Worm (Caenorhabditis elegans) whole organism, L1 larva: ENCODE data around the gene clc-17.

Source experiments
- C16A3.4 ChIP-seq: fragments of 150-350 bp; optimal IDR thresholded peaks from 2 replicates; lab custom pipeline; 2014; ENCODE audit warnings: missing biosample characterization, missing genetic modification characterization
- F16B12.6 ChIP-seq: fragments of 150-350 bp; optimal IDR thresholded peaks from 2 replicates; lab custom pipeline; 2014; ENCODE audit warnings: missing biosample characterization, missing genetic modification characterization
- aha-1 ChIP-seq: fragments of 150-350 bp; optimal IDR thresholded peaks from 2 replicates; lab custom pipeline; 2014; ENCODE audit warnings: missing biosample characterization, missing genetic modification characterization
- aly-2 ChIP-seq: fragments of 150-350 bp; optimal IDR thresholded peaks from 2 replicates; lab custom pipeline; 2014; ENCODE audit warnings: missing biosample characterization, missing genetic modification characterization
- blmp-1 ChIP-seq: fragments of 150-350 bp; optimal IDR thresholded peaks from 2 replicates; lab custom pipeline; 2014; ENCODE audit warnings: missing biosample characterization, missing genetic modification characterization
- ceh-8 ChIP-seq: fragments of 200-800 bp; sonication (Bioruptor generic); optimal IDR thresholded peaks from 2 replicates; lab custom pipeline; 2018; ENCODE audit warnings: mild to moderate bottlenecking, missing genetic modification characterization, moderate library complexity, missing compliant biosample characterization
- ceh-82 ChIP-seq, 3 experiments: fragments of 150-350 bp in 1 of 3; sonication (generic microtip) in 2 of 3; optimal IDR thresholded peaks; 2 replicates each; lab custom pipeline; 2014 to 2017; ENCODE audit warnings: missing biosample characterization in 3 of 3, missing genetic modification characterization in 3 of 3
- ceh-88 ChIP-seq: fragments of 200-800 bp; sonication (Bioruptor generic); IDR thresholded peaks from 2 replicates; pipeline ENCODE4 v1.3.6; 2022; ENCODE audit warnings: missing genetic modification characterization, missing compliant biosample characterization
- efl-3 ChIP-seq: fragments of 200-800 bp; sonication (Bioruptor generic); optimal IDR thresholded peaks from 2 replicates; lab custom pipeline; 2018; ENCODE audit warnings: mild to moderate bottlenecking, missing genetic modification characterization, missing compliant biosample characterization
- elt-2 ChIP-seq: sonication (generic microtip); optimal IDR thresholded peaks from 2 replicates; lab custom pipeline; 2016; ENCODE audit warnings: missing genetic modification characterization, mild to moderate bottlenecking, inconsistent platforms, missing compliant biosample characterization, missing genetic modification reagents
- elt-3 ChIP-seq, 6 experiments: fragments of 150-350 bp in 1 of 6; sonication (generic microtip); optimal IDR thresholded peaks; 2 replicates each; lab custom pipeline; 2017 to 2018; ENCODE audit warnings: missing biosample characterization in 6 of 6, missing genetic modification characterization in 6 of 6, inconsistent platforms in 1 of 6
- ets-5 ChIP-seq: fragments of 200-800 bp; sonication (Bioruptor generic); IDR thresholded peaks from 2 replicates; pipeline ENCODE4 v1.3.6; 2022; ENCODE audit warnings: missing genetic modification characterization, missing compliant biosample characterization
- fkh-8 ChIP-seq: sonication (generic microtip); optimal IDR thresholded peaks from 2 replicates; lab custom pipeline; 2016; ENCODE audit warnings: mild to moderate bottlenecking, missing genetic modification characterization, missing compliant biosample characterization
- fos-1 ChIP-seq: fragments of 150-350 bp; optimal IDR thresholded peaks from 2 replicates; lab custom pipeline; 2014; ENCODE audit warnings: missing biosample characterization, missing genetic modification characterization
- hlh-17 ChIP-seq: fragments of 200-800 bp; sonication (Bioruptor generic); optimal IDR thresholded peaks from 2 replicates; lab custom pipeline; 2018; ENCODE audit warnings: missing genetic modification characterization, mild to moderate bottlenecking, missing compliant biosample characterization, moderate library complexity, borderline replicate concordance
- hpl-2 ChIP-seq: fragments of 150-350 bp; optimal IDR thresholded peaks from 2 replicates; lab custom pipeline; 2014; ENCODE audit warnings: missing biosample characterization, missing genetic modification reagents, missing genetic modification characterization
- irx-1 ChIP-seq: sonication (generic microtip); optimal IDR thresholded peaks from 2 replicates; lab custom pipeline; 2016; ENCODE audit warnings: missing genetic modification characterization, missing compliant biosample characterization
- isw-1 ChIP-seq: fragments of 200-800 bp; sonication (Bioruptor generic); IDR thresholded peaks from 2 replicates; pipeline ENCODE4 v1.3.6; 2022; ENCODE audit warnings: missing genetic modification characterization, missing compliant biosample characterization
- jun-1 ChIP-seq: fragments of 150-350 bp; optimal IDR thresholded peaks from 2 replicates; lab custom pipeline; 2014; ENCODE audit warnings: missing biosample characterization, missing genetic modification reagents, missing genetic modification characterization
- lin-14 ChIP-seq: fragments of 200-800 bp; sonication (Bioruptor generic); optimal IDR thresholded peaks from 2 replicates; lab custom pipeline; 2018; ENCODE audit warnings: mild to moderate bottlenecking, missing genetic modification characterization, moderate library complexity, missing compliant biosample characterization
- lin-15B ChIP-seq: fragments of 150-350 bp; sonication (generic microtip); optimal IDR thresholded peaks from 3 replicates; lab custom pipeline; 2014; ENCODE audit warnings: missing biosample characterization, missing genetic modification characterization
- lin-35 ChIP-seq, 2 experiments: fragments of 150-350 bp; optimal IDR thresholded peaks; 2 replicates each; lab custom pipeline; 2014; ENCODE audit warnings: missing biosample characterization in 2 of 2, missing genetic modification characterization in 2 of 2, missing genetic modification reagents in 2 of 2
- lin-39 ChIP-seq: fragments of 150-350 bp; optimal IDR thresholded peaks from 2 replicates; lab custom pipeline; 2014; ENCODE audit warnings: missing biosample characterization, missing genetic modification reagents, missing genetic modification characterization
- lir-3 ChIP-seq: sonication (generic microtip); optimal IDR thresholded peaks from 2 replicates; lab custom pipeline; 2016; ENCODE audit warnings: mild to moderate bottlenecking, missing genetic modification characterization, moderate library complexity, missing compliant biosample characterization; ENCODE audit not compliant: poor library complexity
- lsy-2 ChIP-seq, 2 experiments: fragments of 150-350 bp; optimal IDR thresholded peaks; 2 replicates each; lab custom pipeline; 2014; ENCODE audit warnings: missing biosample characterization in 2 of 2, missing genetic modification characterization in 2 of 2
- mab-9 ChIP-seq: fragments of 200-800 bp; sonication (Bioruptor generic); IDR thresholded peaks from 2 replicates; pipeline ENCODE4 v1.3.6; 2022; ENCODE audit warnings: missing genetic modification reagents, missing genetic modification characterization, missing compliant biosample characterization
- mef-2 ChIP-seq: fragments of 150-350 bp; optimal IDR thresholded peaks from 2 replicates; lab custom pipeline; 2014; ENCODE audit warnings: missing biosample characterization, missing genetic modification characterization
- nhr-11 ChIP-seq: fragments of 150-350 bp; optimal IDR thresholded peaks from 2 replicates; lab custom pipeline; 2014; ENCODE audit warnings: missing biosample characterization, missing genetic modification characterization
- nhr-12 ChIP-seq: sonication (generic microtip); optimal IDR thresholded peaks from 2 replicates; lab custom pipeline; 2017; ENCODE audit warnings: missing biosample characterization, missing genetic modification characterization
- nhr-237 ChIP-seq: fragments of 150-350 bp; optimal IDR thresholded peaks from 2 replicates; lab custom pipeline; 2014; ENCODE audit warnings: missing biosample characterization, missing genetic modification characterization
- nhr-71 ChIP-seq: sonication (generic microtip); optimal IDR thresholded peaks from 2 replicates; lab custom pipeline; 2016; ENCODE audit warnings: mild to moderate bottlenecking, missing genetic modification characterization, moderate library complexity, missing compliant biosample characterization
- nhr-77 ChIP-seq: fragments of 150-350 bp; optimal IDR thresholded peaks from 2 replicates; lab custom pipeline; 2014; ENCODE audit warnings: missing biosample characterization, missing genetic modification characterization
- nhr-84 ChIP-seq: sonication (generic microtip); optimal IDR thresholded peaks from 2 replicates; lab custom pipeline; 2017; ENCODE audit warnings: missing biosample characterization, missing genetic modification characterization
- nhr-85 ChIP-seq: sonication (generic microtip); peaks from one replicate; lab custom pipeline; 2016; ENCODE audit warnings: missing genetic modification characterization, inconsistent platforms, missing compliant biosample characterization
- nhr-90 ChIP-seq: sonication (generic microtip); optimal IDR thresholded peaks from 2 replicates; lab custom pipeline; 2016; ENCODE audit warnings: mild to moderate bottlenecking, missing genetic modification characterization, missing compliant biosample characterization; ENCODE audit not compliant: poor library complexity
- pag-3 ChIP-seq: sonication (generic microtip); optimal IDR thresholded peaks from 2 replicates; lab custom pipeline; 2017; ENCODE audit warnings: missing genetic modification characterization, mild to moderate bottlenecking, missing compliant biosample characterization, antibody characterized with exemption, borderline replicate concordance; ENCODE audit not compliant: insufficient read depth
- pax-3 ChIP-seq: fragments of 200-800 bp; sonication (Bioruptor generic); optimal IDR thresholded peaks from 2 replicates; lab custom pipeline; 2018; ENCODE audit warnings: mild to moderate bottlenecking, missing genetic modification characterization, moderate library complexity, missing compliant biosample characterization
- pqm-1 ChIP-seq: sonication (generic microtip); optimal IDR thresholded peaks from 3 replicates; lab custom pipeline; 2017; ENCODE audit warnings: missing biosample characterization, missing genetic modification characterization
- rnt-1 ChIP-seq: sonication (generic microtip); optimal IDR thresholded peaks from 2 replicates; lab custom pipeline; 2016; ENCODE audit warnings: mild to moderate bottlenecking, missing genetic modification characterization, moderate library complexity, missing compliant biosample characterization
- skn-1 ChIP-seq: fragments of 150-350 bp; optimal IDR thresholded peaks from 2 replicates; lab custom pipeline; 2014; ENCODE audit warnings: missing biosample characterization, missing genetic modification characterization
- snpc-4 ChIP-seq: fragments of 150-350 bp; optimal IDR thresholded peaks from 2 replicates; lab custom pipeline; 2014; ENCODE audit warnings: missing biosample characterization, missing genetic modification characterization
- snu-23 ChIP-seq: sonication (generic microtip); optimal IDR thresholded peaks from 2 replicates; lab custom pipeline; 2016; ENCODE audit warnings: missing genetic modification characterization, missing compliant biosample characterization
- tbx-2 ChIP-seq: sonication (generic microtip); optimal IDR thresholded peaks from 2 replicates; lab custom pipeline; 2016; ENCODE audit warnings: missing genetic modification characterization, missing compliant biosample characterization
- tlp-1 ChIP-seq: fragments of 150-350 bp; optimal IDR thresholded peaks from 2 replicates; lab custom pipeline; 2014; ENCODE audit warnings: missing biosample characterization, missing genetic modification characterization
- unc-130 ChIP-seq: fragments of 150-350 bp; optimal IDR thresholded peaks from 2 replicates; lab custom pipeline; 2017; ENCODE audit warnings: missing biosample characterization, missing genetic modification characterization, inconsistent platforms
- unc-30 ChIP-seq: sonication (generic microtip); optimal IDR thresholded peaks from 2 replicates; lab custom pipeline; 2017; ENCODE audit warnings: missing biosample characterization, missing genetic modification characterization
- zag-1 ChIP-seq: fragments of 150-350 bp; optimal IDR thresholded peaks from 2 replicates; lab custom pipeline; 2014; ENCODE audit warnings: missing biosample characterization, missing genetic modification characterization

Gene clc-17

DNA sequence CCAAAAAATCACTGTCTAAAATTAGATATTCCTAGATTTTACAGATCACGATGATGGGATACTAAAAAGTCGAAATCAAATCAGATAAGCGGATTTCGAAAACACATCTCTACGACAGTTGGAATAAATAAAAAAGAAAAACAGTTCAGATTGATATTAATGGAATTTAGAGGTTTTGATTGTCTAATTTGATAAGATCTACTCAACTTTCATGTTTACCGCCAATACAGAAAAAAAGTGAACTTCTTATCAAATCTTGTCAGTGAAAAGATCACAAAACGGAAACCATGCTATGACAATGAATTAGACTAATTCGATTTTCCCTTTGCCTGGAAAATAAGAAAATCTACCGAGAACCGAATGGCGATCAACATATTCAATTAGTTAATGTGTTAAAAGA, 19.1 kb downstream of the clc-17 start:
- no peak for TF ChIP-seq hpl-2
- TF ChIP-seq elt-3 (tag; optimal IDR thresholded peaks at IDR 0.05; lab: Kevin White, UChicago), result peak in 2 of 6 experiments; percentile 15 to 84
- no peak for TF ChIP-seq nhr-90 (tag; lab: Kevin White, UChicago)
- no peak for TF ChIP-seq skn-1 (tag; lab: Kevin White, UChicago)
- TF ChIP-seq elt-2, result no peak
- TF ChIP-seq tlp-1, result no peak
- no peak for TF ChIP-seq nhr-237 (tag; lab: Kevin White, UChicago)
- peak; percentile 27 for TF ChIP-seq lin-14 (GFP tag; lab: Kevin White, UChicago)
- peak; percentile 66 for TF ChIP-seq nhr-85 (tag; lab: Kevin White, UChicago)
- no peak for TF ChIP-seq jun-1 (tag; lab: Kevin White, UChicago)
- no peak for TF ChIP-seq nhr-84 (tag; lab: Kevin White, UChicago)
- no peak for TF ChIP-seq pqm-1 (tag; lab: Kevin White, UChicago)
- TF ChIP-seq rnt-1, result no peak
- no peak for TF ChIP-seq aha-1 (tag; lab: Kevin White, UChicago)
- peak; percentile 72 for TF ChIP-seq blmp-1 (tag; lab: Kevin White, UChicago)
- TF ChIP-seq F16B12.6 (tag; lab: Kevin White, UChicago), result no peak
- TF ChIP-seq C16A3.4 (tag; lab: Kevin White, UChicago), result no peak
- TF ChIP-seq lin-35 (GFP tag; optimal IDR thresholded peaks at IDR 0.05; lab: Kevin White, UChicago), result no peak

DNA sequence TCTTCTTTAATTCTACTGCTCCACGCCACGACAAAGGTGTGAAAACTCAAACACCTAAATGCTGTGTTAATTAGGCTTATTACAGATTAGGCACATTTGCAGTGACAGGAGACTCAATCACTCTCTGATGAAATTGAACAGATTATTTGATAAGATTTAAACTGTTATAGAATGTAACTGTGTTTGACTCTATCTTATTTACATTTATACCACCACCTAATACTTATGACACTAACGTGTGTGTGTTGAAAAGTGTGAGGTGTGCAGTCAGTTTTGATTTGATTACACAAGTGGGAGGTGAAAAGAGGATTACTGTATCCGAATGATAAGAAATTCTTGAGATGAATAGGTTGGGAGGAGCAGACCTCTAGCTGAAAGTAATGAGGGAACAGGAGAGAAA, 25.1 kb downstream of the clc-17 start:
- TF ChIP-seq efl-3 (GFP tag; lab: Kevin White, UChicago), result no peak
- TF ChIP-seq hlh-17, result no peak
- TF ChIP-seq ceh-8 (GFP tag; lab: Kevin White, UChicago), result no peak
- TF ChIP-seq nhr-71 (tag; lab: Kevin White, UChicago), result no peak
- TF ChIP-seq fkh-8 (tag; lab: Kevin White, UChicago), result no peak
- no peak for TF ChIP-seq nhr-11 (tag; lab: Kevin White, UChicago)
- TF ChIP-seq lsy-2 (tag; optimal IDR thresholded peaks at IDR 0.05; lab: Kevin White, UChicago), result peak in 1 of 2 experiments; percentile 5
- no peak for TF ChIP-seq blmp-1 (tag; lab: Kevin White, UChicago)
- no peak for TF ChIP-seq ets-5
- no peak for TF ChIP-seq unc-30 (tag; lab: Kevin White, UChicago)
- no peak for TF ChIP-seq tbx-2 (tag; lab: Kevin White, UChicago)
- no peak for TF ChIP-seq pax-3 (tag; lab: Kevin White, UChicago)
- TF ChIP-seq elt-2, result peak; percentile 77
- TF ChIP-seq isw-1 (GFP tag; lab: Robert Waterston, UW), result no peak
- TF ChIP-seq ceh-88 (GFP tag; lab: Robert Waterston, UW), result no peak
- no peak for TF ChIP-seq aha-1 (tag; lab: Kevin White, UChicago)

DNA sequence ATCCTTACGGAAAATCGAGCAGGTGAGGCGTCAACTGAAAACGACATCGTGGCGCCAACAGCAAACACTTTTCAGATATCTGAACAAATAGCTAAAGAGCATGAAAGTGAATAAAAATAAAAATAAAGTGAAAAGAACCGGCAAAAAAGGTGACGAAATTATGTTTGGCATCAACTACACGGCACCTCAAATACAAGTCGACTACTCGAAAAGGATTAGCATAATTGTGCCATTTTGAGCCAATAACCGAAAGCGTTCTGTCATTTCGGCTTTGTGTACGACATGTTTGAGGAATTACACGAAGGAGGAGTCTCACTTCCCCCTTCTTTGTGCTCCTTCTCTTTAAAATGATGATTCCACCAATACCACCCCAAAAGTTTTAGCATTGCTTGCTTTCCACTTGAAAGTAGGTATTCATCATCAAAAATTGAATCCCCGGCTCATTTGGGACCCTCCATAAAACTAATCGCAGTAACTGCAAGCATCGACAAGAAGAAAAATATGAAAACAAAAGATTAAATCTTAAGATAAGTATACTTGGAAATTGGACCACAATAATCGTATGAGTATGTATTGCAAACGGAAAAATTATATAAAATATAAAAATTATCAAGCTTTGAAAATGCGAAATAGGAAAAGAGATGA, 27.7 kb downstream of the clc-17 start:
- TF ChIP-seq mab-9 (GFP tag; lab: Robert Waterston, UW) (0 out of 2 replicates have a peak, but pooled peaks have one; percentile 31), snu-23 (GFP tag; lab: Kevin White, UChicago) (no peak), tbx-2 (tag; lab: Kevin White, UChicago) (no peak)

DNA sequence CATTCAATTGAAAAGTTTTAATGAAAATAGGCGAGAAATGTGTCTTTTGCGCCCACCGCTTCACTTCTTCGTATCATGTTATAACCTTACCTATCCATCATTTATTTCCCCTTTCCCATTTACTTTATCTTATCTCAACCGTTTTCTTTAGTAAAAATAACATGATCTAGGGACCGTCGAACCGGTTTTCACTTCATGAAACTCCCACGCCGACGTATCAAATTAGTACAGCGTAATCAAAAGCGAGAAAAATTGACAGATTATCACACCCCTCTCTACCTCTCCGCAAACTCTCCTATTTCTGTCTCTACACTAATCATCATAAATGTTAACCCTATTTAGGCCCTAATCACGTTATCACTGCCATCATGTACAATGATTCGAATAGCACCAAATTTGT, 29.8 kb downstream of the clc-17 start:
- no peak for TF ChIP-seq zag-1 (tag; lab: Kevin White, UChicago)
- no peak for TF ChIP-seq pax-3 (tag; lab: Kevin White, UChicago)
- TF ChIP-seq rnt-1, result no peak
- no peak for TF ChIP-seq nhr-77 (tag; lab: Kevin White, UChicago)
- no peak for TF ChIP-seq lin-39
- TF ChIP-seq irx-1, result no peak
- TF ChIP-seq unc-130 (tag; lab: Kevin White, UChicago), result peak; percentile 7
- TF ChIP-seq nhr-85 (tag; lab: Kevin White, UChicago), result peak; percentile 68
- no peak for TF ChIP-seq pag-3
- TF ChIP-seq lin-15B (tag; lab: Kevin White, UChicago), result no peak
- no peak for TF ChIP-seq fos-1 (tag; lab: Kevin White, UChicago)
- no peak for TF ChIP-seq snpc-4
- TF ChIP-seq nhr-71 (tag; lab: Kevin White, UChicago), result peak; percentile 32
- no peak for TF ChIP-seq lir-3 (tag; lab: Kevin White, UChicago)
- TF ChIP-seq nhr-12 (tag; lab: Kevin White, UChicago), result no peak
- no peak for TF ChIP-seq ceh-82 (tag; optimal IDR thresholded peaks at IDR 0.05; lab: Kevin White, UChicago)
- no peak for TF ChIP-seq isw-1 (GFP tag; lab: Robert Waterston, UW)
- no peak for TF ChIP-seq aly-2 (tag; lab: Kevin White, UChicago)
- no peak for TF ChIP-seq mef-2 (tag; lab: Kevin White, UChicago)
- TF ChIP-seq fkh-8 (tag; lab: Kevin White, UChicago), result no peak
- peak; percentile 26 for TF ChIP-seq snu-23 (GFP tag; lab: Kevin White, UChicago)
